Worm (Caenorhabditis elegans) whole organism, L4 larva: Measurements from ENCODE around the gene acs-20.

Source experiments
- ZK546.5 ChIP-seq, 2 experiments: sonication (generic microtip); optimal IDR thresholded peaks; 2 replicates each; lab custom pipeline; 2017; ENCODE audit warnings: missing biosample characterization in 2 of 2, missing genetic modification characterization in 2 of 2
- ama-1 ChIP-seq: fragments of 150-350 bp; optimal IDR thresholded peaks from 2 replicates; lab custom pipeline; 2014; ENCODE audit warnings: inconsistent platforms, mixed read lengths
- ceh-28 ChIP-seq: fragments of 150-350 bp; optimal IDR thresholded peaks from 2 replicates; lab custom pipeline; 2014; ENCODE audit warnings: missing biosample characterization, missing genetic modification reagents, missing genetic modification characterization
- ceh-82 ChIP-seq: sonication (generic microtip); optimal IDR thresholded peaks from 2 replicates; lab custom pipeline; 2017; ENCODE audit warnings: missing biosample characterization, missing genetic modification characterization
- lir-3 ChIP-seq: sonication (generic microtip); optimal IDR thresholded peaks from 2 replicates; lab custom pipeline; 2016; ENCODE audit warnings: mild to moderate bottlenecking, missing genetic modification characterization, missing compliant biosample characterization
- mep-1 ChIP-seq: fragments of 150-350 bp; sonication (generic microtip); optimal IDR thresholded peaks from 3 replicates; lab custom pipeline; 2014; ENCODE audit warnings: missing biosample characterization, missing genetic modification characterization

ce11 chrIV:12414601-12415000, 16.1 kb upstream of the acs-20 start:
- no peak for TF ChIP-seq mep-1 (tag; lab: Kevin White, UChicago)
- TF ChIP-seq ama-1 (lab: Kevin White, UChicago), result no peak
- no peak for TF ChIP-seq lir-3 (tag; lab: Kevin White, UChicago)
- no peak for TF ChIP-seq ceh-82 (tag; lab: Kevin White, UChicago)
- TF ChIP-seq ZK546.5 (tag; optimal IDR thresholded peaks at IDR 0.05; lab: Kevin White, UChicago), result no peak
- TF ChIP-seq ceh-28 (tag; lab: Kevin White, UChicago), result no peak
